Fruit fly (Drosophila melanogaster) whole organism, embryonic: ENCODE measurements around the gene Pnn.

Source experiments
- Aef1 ChIP-seq: fragments of 200-800 bp; sonication (Bioruptor generic); IDR thresholded peaks from 3 replicates; pipeline ENCODE4 v1.3.6; 2022; ENCODE audit warnings: missing biosample characterization, missing genetic modification characterization
- CG10267 ChIP-seq: fragments of 200-800 bp; sonication (Bioruptor generic); optimal IDR thresholded peaks from 2 replicates; lab custom pipeline; 2018; ENCODE audit warnings: missing biosample characterization, mild to moderate bottlenecking, missing genetic modification characterization, moderate library complexity
- CG10366 ChIP-seq: fragments of 200-800 bp; sonication (Bioruptor generic); IDR thresholded peaks from 2 replicates; pipeline ENCODE4 v1.3.6; 2022; ENCODE audit warnings: missing biosample characterization, missing genetic modification characterization
- CG13775 ChIP-seq: fragments of 200-800 bp; sonication (Bioruptor generic); optimal IDR thresholded peaks from 3 replicates; lab custom pipeline; 2017; ENCODE audit warnings: missing biosample characterization, mild to moderate bottlenecking, missing genetic modification characterization
- CG13894 ChIP-seq: fragments of 200-800 bp; sonication (Bioruptor generic); optimal IDR thresholded peaks from 3 replicates; lab custom pipeline; 2018; ENCODE audit warnings: missing biosample characterization, mild to moderate bottlenecking, missing genetic modification characterization, moderate library complexity
- CG14860 ChIP-seq: fragments of 200-800 bp; sonication (Bioruptor generic); IDR thresholded peaks from 3 replicates; pipeline ENCODE4 v1.3.6; 2022; ENCODE audit warnings: missing biosample characterization, missing genetic modification characterization; ENCODE audit not compliant: partially characterized antibody
- CG15073 ChIP-seq: fragments of 200-800 bp; sonication (Bioruptor generic); optimal IDR thresholded peaks from 2 replicates; lab custom pipeline; 2016; ENCODE audit warnings: missing biosample characterization, missing genetic modification characterization
- CG1529 ChIP-seq: fragments of 200-800 bp; sonication (Bioruptor generic); optimal IDR thresholded peaks from 3 replicates; lab custom pipeline; 2018; ENCODE audit warnings: missing biosample characterization, missing genetic modification characterization
- CG15696 ChIP-seq: fragments of 200-800 bp; sonication (Bioruptor generic); optimal IDR thresholded peaks from 2 replicates; lab custom pipeline; 2019; ENCODE audit warnings: missing biosample characterization, mild to moderate bottlenecking, missing genetic modification characterization, moderate library complexity
- CG17568 ChIP-seq: fragments of 200-800 bp; sonication (Bioruptor generic); optimal IDR thresholded peaks from 2 replicates; lab custom pipeline; 2018; ENCODE audit warnings: missing biosample characterization, mild to moderate bottlenecking, missing genetic modification characterization, moderate library complexity
- CG17802 ChIP-seq: fragments of 200-800 bp; sonication (Bioruptor generic); optimal IDR thresholded peaks from 2 replicates; lab custom pipeline; 2018; ENCODE audit warnings: missing biosample characterization, mild to moderate bottlenecking, missing genetic modification characterization, moderate library complexity
- CG1792 ChIP-seq: fragments of 200-800 bp; sonication (Bioruptor generic); optimal IDR thresholded peaks from 2 replicates; lab custom pipeline; 2016; ENCODE audit warnings: missing biosample characterization, missing genetic modification characterization
- CG2129 ChIP-seq: fragments of 200-800 bp; sonication (Bioruptor generic); IDR thresholded peaks from 2 replicates; pipeline ENCODE4 v1.3.6; 2022; ENCODE audit warnings: missing biosample characterization, missing genetic modification characterization; ENCODE audit not compliant: partially characterized antibody
- CG33213 ChIP-seq: fragments of 200-800 bp; sonication (Bioruptor generic); optimal IDR thresholded peaks from 3 replicates; lab custom pipeline; 2016; ENCODE audit warnings: missing biosample characterization, missing genetic modification characterization
- CG3995 ChIP-seq: fragments of 200-800 bp; sonication (Bioruptor generic); optimal IDR thresholded peaks from 3 replicates; lab custom pipeline; 2016; ENCODE audit warnings: missing biosample characterization, missing genetic modification characterization
- CG4328 ChIP-seq: fragments of 200-800 bp; sonication (Bioruptor generic); optimal IDR thresholded peaks from 3 replicates; lab custom pipeline; 2017; ENCODE audit warnings: missing biosample characterization, missing genetic modification reagents, missing genetic modification characterization
- CG43689 ChIP-seq: fragments of 200-800 bp; sonication (Bioruptor generic); IDR thresholded peaks from 2 replicates; pipeline ENCODE4 v1.3.6; 2022; ENCODE audit warnings: missing biosample characterization, missing genetic modification characterization
- CG6854 ChIP-seq: fragments of 200-800 bp; sonication (Bioruptor generic); optimal IDR thresholded peaks from 3 replicates; lab custom pipeline; 2017; ENCODE audit warnings: missing biosample characterization, mild to moderate bottlenecking, missing genetic modification characterization
- CG8388 ChIP-seq: fragments of 200-800 bp; sonication (Bioruptor generic); optimal IDR thresholded peaks from 2 replicates; lab custom pipeline; 2019; ENCODE audit warnings: missing biosample characterization, mild to moderate bottlenecking, missing genetic modification characterization, moderate library complexity
- CoRest ChIP-seq: fragments of 200-800 bp; sonication (Bioruptor generic); optimal IDR thresholded peaks from 3 replicates; lab custom pipeline; 2018; ENCODE audit warnings: missing biosample characterization, mild to moderate bottlenecking, missing genetic modification characterization, moderate library complexity
- Dp ChIP-seq: fragments of 200-800 bp; sonication (Bioruptor generic); optimal IDR thresholded peaks from 2 replicates; lab custom pipeline; 2018; ENCODE audit warnings: missing biosample characterization, mild to moderate bottlenecking, missing genetic modification characterization, moderate library complexity
- Dref ChIP-seq: fragments of 200-800 bp; sonication (Bioruptor generic); IDR thresholded peaks from 2 replicates; pipeline ENCODE4 v1.3.6; 2022; ENCODE audit warnings: missing biosample characterization, missing genetic modification characterization
- H2.0 ChIP-seq: fragments of 200-800 bp; sonication (Bioruptor generic); IDR thresholded peaks from 2 replicates; pipeline ENCODE4 v1.3.6; 2022; ENCODE audit warnings: missing biosample characterization, missing genetic modification characterization
- Hand ChIP-seq: fragments of 200-800 bp; sonication (Bioruptor generic); optimal IDR thresholded peaks from 2 replicates; lab custom pipeline; 2017; ENCODE audit warnings: mild to moderate bottlenecking, missing biosample characterization, missing genetic modification reagents, missing genetic modification characterization
- Hmx ChIP-seq: fragments of 200-800 bp; sonication (Bioruptor generic); optimal IDR thresholded peaks from 2 replicates; lab custom pipeline; 2016; ENCODE audit warnings: missing biosample characterization, missing genetic modification characterization
- Lhr ChIP-seq: fragments of 200-800 bp; sonication (Bioruptor generic); optimal IDR thresholded peaks from 3 replicates; lab custom pipeline; 2017; ENCODE audit warnings: mild to moderate bottlenecking, missing biosample characterization, missing genetic modification reagents, missing genetic modification characterization
- Mrtf ChIP-seq: fragments of 200-800 bp; sonication (Bioruptor generic); IDR thresholded peaks from 3 replicates; pipeline ENCODE4 v1.3.6; 2022; ENCODE audit warnings: missing biosample characterization, missing genetic modification characterization
- Myb ChIP-seq: fragments of 200-800 bp; sonication (Bioruptor generic); optimal IDR thresholded peaks from 2 replicates; lab custom pipeline; 2016; ENCODE audit warnings: missing biosample characterization, missing genetic modification characterization
- NC2α ChIP-seq: fragments of 200-800 bp; sonication (Bioruptor generic); optimal IDR thresholded peaks from 2 replicates; lab custom pipeline; 2016; ENCODE audit warnings: missing biosample characterization, missing genetic modification characterization
- NfI ChIP-seq: fragments of 200-800 bp; sonication (Bioruptor generic); optimal IDR thresholded peaks from 3 replicates; lab custom pipeline; 2018; ENCODE audit warnings: missing biosample characterization, mild to moderate bottlenecking, missing genetic modification characterization, moderate library complexity
- Optix ChIP-seq: fragments of 200-800 bp; sonication (Bioruptor generic); IDR thresholded peaks from 3 replicates; pipeline ENCODE4 v1.3.6; 2022; ENCODE audit warnings: missing biosample characterization, missing genetic modification characterization
- Rx ChIP-seq: fragments of 200-800 bp; sonication (Bioruptor generic); IDR thresholded peaks from 2 replicates; pipeline ENCODE4 v1.3.6; 2022; ENCODE audit warnings: missing biosample characterization, missing genetic modification characterization
- Stat92E ChIP-seq, 3 experiments: fragments of >200 bp in 2 of 3; fragments of 200-800 bp in 1 of 3; sonication (Bioruptor generic) in 1 of 3; optimal IDR thresholded peaks; 2 replicates each; lab custom pipeline; 2017 to 2019; ENCODE audit warnings: missing biosample characterization in 3 of 3, missing genetic modification characterization in 3 of 3, mild to moderate bottlenecking in 1 of 3, moderate library complexity in 1 of 3
- Taf1 ChIP-seq: fragments of 200-800 bp; sonication (Bioruptor generic); IDR thresholded peaks from 2 replicates; pipeline ENCODE4 v1.3.6; 2022; ENCODE audit warnings: missing biosample characterization, missing genetic modification characterization
- Tbp ChIP-seq: fragments of >200 bp; optimal IDR thresholded peaks from 2 replicates; lab custom pipeline; 2018; ENCODE audit warnings: missing biosample characterization, missing genetic modification characterization
- Trl ChIP-seq, 3 experiments: fragments of >200 bp in 2 of 3; fragments of 200-800 bp in 1 of 3; sonication (Bioruptor generic) in 1 of 3; optimal IDR thresholded peaks; 2 replicates in 1 of 3; 3 replicates in 2 of 3; lab custom pipeline; 2016 to 2017; ENCODE audit warnings: missing biosample characterization in 1 of 3, missing genetic modification characterization in 1 of 3
- ac ChIP-seq: fragments of 200-800 bp; sonication (Bioruptor generic); optimal IDR thresholded peaks from 3 replicates; lab custom pipeline; 2017; ENCODE audit warnings: missing biosample characterization, mild to moderate bottlenecking, missing genetic modification characterization
- ash1 ChIP-seq: fragments of 200-800 bp; sonication (Bioruptor generic); optimal IDR thresholded peaks from 2 replicates; lab custom pipeline; 2018; ENCODE audit warnings: missing biosample characterization, mild to moderate bottlenecking, missing genetic modification characterization
- bowl ChIP-seq: fragments of 200-800 bp; sonication (Bioruptor generic); IDR thresholded peaks from 2 replicates; pipeline ENCODE4 v1.3.6; 2022; ENCODE audit warnings: missing biosample characterization, missing genetic modification characterization
- cas ChIP-seq: fragments of 200-800 bp; sonication (Bioruptor generic); IDR thresholded peaks from 2 replicates; pipeline ENCODE4 v1.3.6; 2022; ENCODE audit warnings: missing biosample characterization, missing genetic modification characterization
- cato ChIP-seq: fragments of 200-800 bp; sonication (Bioruptor generic); optimal IDR thresholded peaks from 2 replicates; lab custom pipeline; 2016; ENCODE audit warnings: missing biosample characterization, missing genetic modification characterization, borderline replicate concordance
- emc ChIP-seq: fragments of 200-800 bp; sonication (Bioruptor generic); optimal IDR thresholded peaks from 2 replicates; lab custom pipeline; 2016; ENCODE audit warnings: missing biosample characterization, missing genetic modification characterization
- fru ChIP-seq: fragments of >200 bp; optimal IDR thresholded peaks from 2 replicates; lab custom pipeline; 2017
- grau ChIP-seq: fragments of 200-800 bp; optimal IDR thresholded peaks from 3 replicates; lab custom pipeline; 2019; ENCODE audit warnings: missing biosample characterization, mild to moderate bottlenecking, missing genetic modification characterization, moderate library complexity
- maf-S ChIP-seq: fragments of 200-800 bp; sonication (Bioruptor generic); optimal IDR thresholded peaks from 2 replicates; lab custom pipeline; 2016; ENCODE audit warnings: missing biosample characterization, missing genetic modification characterization
- nau ChIP-seq: fragments of 200-800 bp; sonication (Bioruptor generic); optimal IDR thresholded peaks from 3 replicates; lab custom pipeline; 2017; ENCODE audit warnings: missing biosample characterization, mild to moderate bottlenecking, missing genetic modification characterization, missing genetic modification reagents
- pho ChIP-seq: fragments of 200-800 bp; sonication (Bioruptor generic); optimal IDR thresholded peaks from 2 replicates; lab custom pipeline; 2016; ENCODE audit warnings: missing biosample characterization, missing genetic modification characterization
- pnt ChIP-seq: fragments of 200-800 bp; sonication (Bioruptor generic); optimal IDR thresholded peaks from 3 replicates; lab custom pipeline; 2016; ENCODE audit warnings: missing biosample characterization, missing genetic modification characterization
- salm ChIP-seq: fragments of 200-800 bp; sonication (Bioruptor generic); optimal IDR thresholded peaks from 2 replicates; lab custom pipeline; 2018; ENCODE audit warnings: missing biosample characterization, mild to moderate bottlenecking, missing genetic modification characterization
- sima ChIP-seq: fragments of 200-800 bp; sonication (Bioruptor generic); optimal IDR thresholded peaks from 2 replicates; lab custom pipeline; 2016; ENCODE audit warnings: missing biosample characterization, missing genetic modification characterization
- trem ChIP-seq: fragments of 200-800 bp; optimal IDR thresholded peaks from 3 replicates; lab custom pipeline; 2019; ENCODE audit warnings: missing biosample characterization, mild to moderate bottlenecking, missing genetic modification characterization, moderate library complexity
- tup ChIP-seq: fragments of 200-800 bp; sonication (Bioruptor generic); optimal IDR thresholded peaks from 2 replicates; lab custom pipeline; 2016; ENCODE audit warnings: missing biosample characterization, mild to moderate bottlenecking, missing genetic modification characterization, moderate library complexity

The Pnn gene

dm6 chr3R:9710886-9711285 is 29.8 kb upstream of the Pnn start, which contains the start of the genes trbd and dmt (continued):
- peak; percentile 89 for TF ChIP-seq Lhr (GFP tag; lab: Kevin White, UChicago)
- no peak for TF ChIP-seq CG1529
- no peak for TF ChIP-seq bowl (GFP tag; lab: Robert Waterston, UW)
- TF ChIP-seq CoRest (tag; lab: Kevin White, UChicago): no peak
- TF ChIP-seq CG8388 (GFP tag; lab: Kevin White, UChicago): no peak
- no peak for TF ChIP-seq CG6854 (GFP tag; lab: Kevin White, UChicago)
- no peak for TF ChIP-seq ash1 (GFP tag; lab: Kevin White, UChicago)
- TF ChIP-seq pho: peak; percentile 76
- no peak for TF ChIP-seq CG17568 (GFP tag; lab: Kevin White, UChicago)
- TF ChIP-seq trem (tag; lab: Kevin White, UChicago): peak; percentile 78
- no peak for TF ChIP-seq CG17802 (tag; lab: Kevin White, UChicago)
- TF ChIP-seq cas (GFP tag; lab: Robert Waterston, UW): no peak
- no peak for TF ChIP-seq Rx (GFP tag; lab: Robert Waterston, UW)
- peak; percentile 84 for TF ChIP-seq Dp (GFP tag; lab: Kevin White, UChicago)
- no peak for TF ChIP-seq Optix (GFP tag; lab: Robert Waterston, UW)
- TF ChIP-seq maf-S (GFP tag; lab: Kevin White, UChicago): peak; percentile 69
- peak; percentile 29 for TF ChIP-seq pnt (GFP tag; lab: Kevin White, UChicago)
- peak in 1 of 3 experiments; percentile 64 for TF ChIP-seq Stat92E (GFP tag; optimal IDR thresholded peaks at IDR 0.05; lab: Kevin White, UChicago)
- TF ChIP-seq NC2α (GFP tag; lab: Kevin White, UChicago): no peak
- no peak for TF ChIP-seq CG4328 (GFP tag; lab: Kevin White, UChicago)
- TF ChIP-seq Dref (GFP tag; lab: Robert Waterston, UW): no peak
- no peak for TF ChIP-seq Mrtf
- no peak for TF ChIP-seq emc (GFP tag; lab: Kevin White, UChicago)
- TF ChIP-seq CG43689 (GFP tag; lab: Robert Waterston, UW): no peak
- no peak for TF ChIP-seq CG13894
- TF ChIP-seq salm (tag; lab: Kevin White, UChicago): no peak
- TF ChIP-seq grau (tag; lab: Kevin White, UChicago): no peak
- TF ChIP-seq Myb (GFP tag; lab: Kevin White, UChicago): peak; percentile 78
- no peak for TF ChIP-seq CG15073
- TF ChIP-seq CG1792 (GFP tag; lab: Kevin White, UChicago): peak; percentile 69
- no peak for TF ChIP-seq Hmx
- no peak for TF ChIP-seq Tbp
- TF ChIP-seq sima (GFP tag; lab: Kevin White, UChicago): peak; percentile 24
- peak; percentile 4 for TF ChIP-seq tup (GFP tag; lab: Kevin White, UChicago)
- no peak for TF ChIP-seq NfI (GFP tag; lab: Kevin White, UChicago)
- no peak for TF ChIP-seq Aef1 (GFP tag; lab: Robert Waterston, UW)
- TF ChIP-seq ac (GFP tag; lab: Kevin White, UChicago): no peak
- TF ChIP-seq CG33213: peak; percentile 92
- TF ChIP-seq fru (lab: Kevin White, UChicago): no peak
- TF ChIP-seq CG2129 (GFP tag; lab: Robert Waterston, UW): no peak
- TF ChIP-seq CG15696 (tag; lab: Kevin White, UChicago): no peak
- TF ChIP-seq CG10267: peak; percentile 98
- peak; percentile 52 for TF ChIP-seq CG3995 (GFP tag; lab: Kevin White, UChicago)
- TF ChIP-seq CG14860 (GFP tag; lab: Robert Waterston, UW): no peak
- TF ChIP-seq Trl (optimal IDR thresholded peaks at IDR 0.05; lab: Kevin White, UChicago): no peak
- TF ChIP-seq Trl (GFP tag; optimal IDR thresholded peaks at IDR 0.05; lab: Kevin White, UChicago): peak; percentile 71
- TF ChIP-seq Taf1 (GFP tag; lab: Robert Waterston, UW): no peak
- TF ChIP-seq nau (GFP tag; lab: Kevin White, UChicago): no peak
- no peak for TF ChIP-seq Hand (GFP tag; lab: Kevin White, UChicago)
- peak; percentile 33 for TF ChIP-seq CG13775 (GFP tag; lab: Kevin White, UChicago)
- no peak for TF ChIP-seq cato (GFP tag; lab: Kevin White, UChicago)
- TF ChIP-seq CG10366: no peak
- no peak for TF ChIP-seq H2.0 (GFP tag; lab: Robert Waterston, UW)
